Fruit fly (Drosophila melanogaster): ENCODE results near the gene OtopLa.

Gene OtopLa

dm6 chrX:5671537-5672029 is 23.3 kb upstream of the OtopLa start, which contains the start of gene Rab18 (continued):
- TF ChIP-seq D (optimal IDR thresholded peaks at IDR 0.05) (no peak), D (GFP tag; optimal IDR thresholded peaks at IDR 0.05) (no peak), aop (GFP tag; IDR thresholded peaks at IDR 0.05) (no peak), oc (tag; optimal IDR thresholded peaks at IDR 0.05) (no peak), CG30020 (tag; optimal IDR thresholded peaks at IDR 0.05) (peak; percentile 11), CG7839 (tag; optimal IDR thresholded peaks at IDR 0.05) (no peak), NK7.1 (GFP tag; optimal IDR thresholded peaks at IDR 0.05) (no peak), pnt (GFP tag; optimal IDR thresholded peaks at IDR 0.05) (peak; percentile 49), E2f2 (GFP tag; IDR thresholded peaks at IDR 0.05) (no peak), Oaz (GFP tag; IDR thresholded peaks at IDR 0.05) (no peak), CG16813 (GFP tag; IDR thresholded peaks at IDR 0.05; ENCODE audit: partially characterized antibody) (peak; percentile 65), CG14014 (GFP tag; IDR thresholded peaks at IDR 0.05) (no peak), CG2129 (GFP tag; IDR thresholded peaks at IDR 0.05; ENCODE audit: partially characterized antibody) (no peak), Lpt (GFP tag; optimal IDR thresholded peaks at IDR 0.05) (no peak), Doc2 (GFP tag; IDR thresholded peaks at IDR 0.05) (no peak), Nf-YB (GFP tag; optimal IDR thresholded peaks at IDR 0.05) (no peak), CG3838 (GFP tag; optimal IDR thresholded peaks at IDR 0.05) (no peak), dati (GFP tag; IDR thresholded peaks at IDR 0.05) (no peak), Max (GFP tag; optimal IDR thresholded peaks at IDR 0.05) (no peak), CG14050 (GFP tag; IDR thresholded peaks at IDR 0.05) (no peak), CG12299 (tag; optimal IDR thresholded peaks at IDR 0.05) (no peak), CG14710 (tag; optimal IDR thresholded peaks at IDR 0.05) (peak; percentile 10), sug (tag; optimal IDR thresholded peaks at IDR 0.05) (peak; percentile 16), chm (GFP tag; IDR thresholded peaks at IDR 0.05) (0 out of 2 replicates have a peak, but pooled peaks have one; percentile 12), unc-4 (GFP tag; IDR thresholded peaks at IDR 0.05; ENCODE audit: partially characterized antibody) (no peak), ewg (GFP tag; optimal IDR thresholded peaks at IDR 0.05) (no peak), Bteb2 (GFP tag; optimal IDR thresholded peaks at IDR 0.05) (no peak), wek (GFP tag; optimal IDR thresholded peaks at IDR 0.05) (no peak), knrl (GFP tag; IDR thresholded peaks at IDR 0.05; ENCODE audit: partially characterized antibody) (peak; percentile 38; the same call in 1 of the 3 replicates), CG7357 (GFP tag; IDR thresholded peaks at IDR 0.05) (no peak), CG8478 (optimal IDR thresholded peaks at IDR 0.05) (no peak), grn (GFP tag; optimal IDR thresholded peaks at IDR 0.05) (peak; percentile 31), CG33213 (GFP tag; optimal IDR thresholded peaks at IDR 0.05) (peak; percentile 38), Gug (GFP tag; IDR thresholded peaks at IDR 0.05) (peak; percentile 70; the same call in 3 of the 4 replicates), Ssrp (tag; optimal IDR thresholded peaks at IDR 0.05) (no peak), slbo (GFP tag; IDR thresholded peaks at IDR 0.05) (peak; percentile 77), CG11696 (GFP tag; IDR thresholded peaks at IDR 0.05) (no peak), Fer2 (tag; optimal IDR thresholded peaks at IDR 0.05) (no peak), Hand (GFP tag; optimal IDR thresholded peaks at IDR 0.05) (no peak), gce (GFP tag; IDR thresholded peaks at IDR 0.05) (no peak), CkIIα-i1 (GFP tag; IDR thresholded peaks at IDR 0.05) (no peak), bab2 (GFP tag; optimal IDR thresholded peaks at IDR 0.05) (no peak), ato (GFP tag; IDR thresholded peaks at IDR 0.05; ENCODE audit: partially characterized antibody) (0 out of 2 replicates have a peak, but pooled peaks have one; percentile 14), HLH54F (GFP tag; optimal IDR thresholded peaks at IDR 0.05) (peak; percentile 46), Usf (GFP tag; optimal IDR thresholded peaks at IDR 0.05) (no peak), CG6272 (GFP tag; IDR thresholded peaks at IDR 0.05) (peak; percentile 60), hb (GFP tag; IDR thresholded peaks at IDR 0.05; ENCODE audit: partially characterized antibody) (no peak), CG9797 (GFP tag; optimal IDR thresholded peaks at IDR 0.05) (no peak), crol (GFP tag; IDR thresholded peaks at IDR 0.05) (no peak), Lhr (GFP tag; optimal IDR thresholded peaks at IDR 0.05) (peak; percentile 36), nau (GFP tag; optimal IDR thresholded peaks at IDR 0.05) (no peak), Antp (GFP tag; optimal IDR thresholded peaks at IDR 0.05) (peak; percentile 37)
